Fruit fly (Drosophila melanogaster) whole organism, embryonic: ENCODE results near the gene CG3635.

ENCODE experiments used
- ATbp ChIP-seq: fragments of 200-800 bp; sonication (Bioruptor generic); optimal IDR thresholded peaks from 2 replicates; lab custom pipeline; 2017; ENCODE audit warnings: missing biosample characterization, mild to moderate bottlenecking, missing genetic modification characterization, missing genetic modification reagents
- C15 ChIP-seq: fragments of 200-800 bp; sonication (Bioruptor generic); IDR thresholded peaks from 3 replicates; pipeline ENCODE4 v1.3.6; 2022; ENCODE audit warnings: missing biosample characterization, missing genetic modification characterization
- CG11723 ChIP-seq: fragments of 200-800 bp; sonication (Bioruptor generic); optimal IDR thresholded peaks from 2 replicates; lab custom pipeline; 2017; ENCODE audit warnings: missing biosample characterization, mild to moderate bottlenecking, missing genetic modification characterization
- CG12236 ChIP-seq: fragments of 200-800 bp; sonication (Bioruptor generic); optimal IDR thresholded peaks from 2 replicates; lab custom pipeline; 2016; ENCODE audit warnings: missing biosample characterization, missing genetic modification characterization
- CG1602 ChIP-seq: fragments of 200-800 bp; sonication (Bioruptor generic); optimal IDR thresholded peaks from 3 replicates; lab custom pipeline; 2016; ENCODE audit warnings: missing biosample characterization, missing genetic modification characterization
- CG17385 ChIP-seq: fragments of 200-800 bp; sonication (Bioruptor generic); optimal IDR thresholded peaks from 3 replicates; lab custom pipeline; 2018; ENCODE audit warnings: missing biosample characterization, mild to moderate bottlenecking, missing genetic modification characterization
- CG1832 ChIP-seq: fragments of 200-800 bp; sonication (Bioruptor generic); optimal IDR thresholded peaks from 2 replicates; lab custom pipeline; 2017; ENCODE audit warnings: missing biosample characterization, mild to moderate bottlenecking, missing genetic modification characterization, inconsistent platforms
- CG34224 ChIP-seq: fragments of 200-800 bp; sonication (Bioruptor generic); IDR thresholded peaks from 3 replicates; pipeline ENCODE4 v1.3.6; 2022; ENCODE audit warnings: missing biosample characterization, missing genetic modification characterization; ENCODE audit not compliant: partially characterized antibody
- CG34422 ChIP-seq: fragments of 200-800 bp; sonication (Bioruptor generic); IDR thresholded peaks from 3 replicates; pipeline ENCODE4 v1.3.6; 2022; ENCODE audit warnings: missing biosample characterization, missing genetic modification characterization
- CG3726 ChIP-seq: fragments of 200-800 bp; sonication (Bioruptor generic); IDR thresholded peaks from 3 replicates; pipeline ENCODE4, ENCODE4 v1.3.6; 2022; ENCODE audit warnings: missing biosample characterization, missing genetic modification characterization
- CG3995 ChIP-seq: fragments of 200-800 bp; sonication (Bioruptor generic); optimal IDR thresholded peaks from 3 replicates; lab custom pipeline; 2016; ENCODE audit warnings: missing biosample characterization, missing genetic modification characterization
- CG4404 ChIP-seq: fragments of 200-800 bp; sonication (Bioruptor generic); IDR thresholded peaks from 2 replicates; pipeline ENCODE4 v1.3.6; 2022; ENCODE audit warnings: missing biosample characterization, missing genetic modification characterization
- CG7357 ChIP-seq: fragments of 200-800 bp; sonication (Bioruptor generic); IDR thresholded peaks from 3 replicates; pipeline ENCODE4 v1.3.6; 2022; ENCODE audit warnings: missing biosample characterization, missing genetic modification characterization
- CG7556 ChIP-seq: fragments of 200-800 bp; sonication (Bioruptor generic); optimal IDR thresholded peaks from 2 replicates; lab custom pipeline; 2017; ENCODE audit warnings: missing biosample characterization, mild to moderate bottlenecking, missing genetic modification characterization
- CG8281 ChIP-seq: fragments of 200-800 bp; sonication (Bioruptor generic); optimal IDR thresholded peaks from 2 replicates; lab custom pipeline; 2018; ENCODE audit warnings: missing biosample characterization, mild to moderate bottlenecking, missing genetic modification characterization, moderate library complexity
- CG8944 ChIP-seq: fragments of 200-800 bp; sonication (Bioruptor generic); optimal IDR thresholded peaks from 3 replicates; lab custom pipeline; 2016; ENCODE audit warnings: missing biosample characterization, missing genetic modification characterization
- CG9727 ChIP-seq: fragments of 200-800 bp; sonication (Bioruptor generic); optimal IDR thresholded peaks from 3 replicates; lab custom pipeline; 2017; ENCODE audit warnings: missing biosample characterization, mild to moderate bottlenecking, missing genetic modification characterization
- D19A ChIP-seq: fragments of 200-800 bp; optimal IDR thresholded peaks from 3 replicates; lab custom pipeline; 2019; ENCODE audit warnings: missing biosample characterization, mild to moderate bottlenecking, missing genetic modification characterization, moderate library complexity
- Dad ChIP-seq: fragments of 200-800 bp; sonication (Bioruptor generic); optimal IDR thresholded peaks from 3 replicates; lab custom pipeline; 2016; ENCODE audit warnings: missing biosample characterization, missing genetic modification characterization
- Dll ChIP-seq: fragments of 200-800 bp; sonication (Bioruptor generic); IDR thresholded peaks from 4 replicates; pipeline ENCODE4 v1.3.6; 2022; ENCODE audit warnings: missing biosample characterization, missing genetic modification characterization; ENCODE audit not compliant: partially characterized antibody
- Doc2 ChIP-seq: fragments of 200-800 bp; sonication (Bioruptor generic); IDR thresholded peaks from 2 replicates; pipeline ENCODE4 v1.3.6; 2022; ENCODE audit warnings: missing biosample characterization, missing genetic modification characterization
- Gsc ChIP-seq: fragments of 200-800 bp; sonication (Bioruptor generic); IDR thresholded peaks from 2 replicates; pipeline ENCODE4 v1.3.6; 2022; ENCODE audit warnings: missing biosample characterization, missing genetic modification characterization
- H15 ChIP-seq: fragments of 200-800 bp; sonication (Bioruptor generic); IDR thresholded peaks from 3 replicates; pipeline ENCODE4 v1.3.6; 2022; ENCODE audit warnings: missing biosample characterization, missing genetic modification characterization
- HLH3B ChIP-seq: fragments of 200-800 bp; sonication (Bioruptor generic); IDR thresholded peaks from 2 replicates; pipeline ENCODE4 v1.3.6; 2022; ENCODE audit warnings: missing biosample characterization, missing genetic modification characterization
- HmgD ChIP-seq: fragments of 200-800 bp; sonication (Bioruptor generic); optimal IDR thresholded peaks from 3 replicates; lab custom pipeline; 2016; ENCODE audit warnings: missing biosample characterization, missing genetic modification characterization
- Hmx ChIP-seq: fragments of 200-800 bp; sonication (Bioruptor generic); optimal IDR thresholded peaks from 2 replicates; lab custom pipeline; 2016; ENCODE audit warnings: missing biosample characterization, missing genetic modification characterization
- Hr78 ChIP-seq, 2 experiments: fragments of 200-800 bp in 1 of 2; fragments of >200 bp in 1 of 2; sonication (Bioruptor generic) in 1 of 2; optimal IDR thresholded peaks; 2 replicates each; lab custom pipeline; 2017 to 2019; ENCODE audit warnings: missing biosample characterization in 2 of 2, missing genetic modification characterization in 2 of 2, mild to moderate bottlenecking in 1 of 2, moderate library complexity in 1 of 2
- NC2α ChIP-seq: fragments of 200-800 bp; sonication (Bioruptor generic); optimal IDR thresholded peaks from 2 replicates; lab custom pipeline; 2016; ENCODE audit warnings: missing biosample characterization, missing genetic modification characterization
- TFAM ChIP-seq: fragments of 200-800 bp; sonication (Bioruptor generic); optimal IDR thresholded peaks from 2 replicates; lab custom pipeline; 2017; ENCODE audit warnings: missing biosample characterization, missing genetic modification characterization, inconsistent platforms
- Usf ChIP-seq: fragments of 200-800 bp; sonication (Bioruptor generic); optimal IDR thresholded peaks from 2 replicates; lab custom pipeline; 2017; ENCODE audit warnings: missing genotype, missing biosample characterization, missing genetic modification characterization
- ab ChIP-seq: fragments of 200-800 bp; sonication (Bioruptor generic); optimal IDR thresholded peaks from 2 replicates; lab custom pipeline; 2016; ENCODE audit warnings: missing biosample characterization, missing genetic modification characterization
- al ChIP-seq: fragments of 200-800 bp; sonication (Bioruptor generic); IDR thresholded peaks from 2 replicates; pipeline ENCODE4 v1.3.6; 2022; ENCODE audit warnings: missing biosample characterization, missing genetic modification characterization
- bab2 ChIP-seq: fragments of 200-800 bp; sonication (Bioruptor generic); optimal IDR thresholded peaks from 2 replicates; lab custom pipeline; 2016; ENCODE audit warnings: missing biosample characterization, missing genetic modification characterization
- bcd ChIP-seq: fragments of 200-800 bp; sonication (Bioruptor generic); optimal IDR thresholded peaks from 2 replicates; lab custom pipeline; 2017; ENCODE audit warnings: missing biosample characterization, mild to moderate bottlenecking, missing genetic modification characterization
- chinmo ChIP-seq: fragments of 200-800 bp; sonication (Bioruptor generic); IDR thresholded peaks from 4 replicates; pipeline ENCODE4 v1.3.6; 2022; ENCODE audit warnings: missing biosample characterization, missing genetic modification characterization; ENCODE audit not compliant: partially characterized antibody
- crp ChIP-seq, 2 experiments: fragments of 200-800 bp; sonication (Bioruptor generic); optimal IDR thresholded peaks; 2 replicates in 1 of 2; 3 replicates in 1 of 2; lab custom pipeline; 2017; ENCODE audit warnings: missing biosample characterization in 2 of 2, missing genetic modification characterization in 2 of 2, mild to moderate bottlenecking in 1 of 2, moderate library complexity in 1 of 2
- da ChIP-seq: fragments of 200-800 bp; sonication (Bioruptor generic); optimal IDR thresholded peaks from 2 replicates; lab custom pipeline; 2016; ENCODE audit warnings: missing biosample characterization, missing genetic modification characterization
- esg ChIP-seq: fragments of 200-800 bp; sonication (Bioruptor generic); conservative IDR thresholded peaks from 2 replicates; pipeline ENCODE4 v1.3.6; 2022; ENCODE audit warnings: missing biosample characterization, missing genetic modification characterization
- eyg ChIP-seq: fragments of 200-800 bp; sonication (Bioruptor generic); optimal IDR thresholded peaks from 3 replicates; lab custom pipeline; 2016; ENCODE audit warnings: missing biosample characterization, missing genetic modification characterization
- fd102C ChIP-seq: fragments of 200-800 bp; sonication (Bioruptor generic); optimal IDR thresholded peaks from 2 replicates; lab custom pipeline; 2018; ENCODE audit warnings: missing biosample characterization, mild to moderate bottlenecking, missing genetic modification characterization, moderate library complexity
- fd64A ChIP-seq: fragments of 200-800 bp; sonication (Bioruptor generic); optimal IDR thresholded peaks from 3 replicates; lab custom pipeline; 2018; ENCODE audit warnings: missing biosample characterization, mild to moderate bottlenecking, missing genetic modification characterization
- gcm ChIP-seq: fragments of 200-800 bp; sonication (Bioruptor generic); optimal IDR thresholded peaks from 2 replicates; lab custom pipeline; 2019; ENCODE audit warnings: missing biosample characterization, mild to moderate bottlenecking, missing genetic modification characterization, moderate library complexity
- hkb ChIP-seq, 2 experiments: fragments of 200-800 bp in 1 of 2; fragments of >200 bp in 1 of 2; sonication (Bioruptor generic) in 1 of 2; IDR thresholded peaks in 1 of 2; optimal IDR thresholded peaks in 1 of 2; 2 replicates each; pipeline versions ENCODE4 v1.3.6 to Lab custom; 2017 to 2022; ENCODE audit warnings: missing biosample characterization in 1 of 2, missing genetic modification characterization in 1 of 2
- nau ChIP-seq: fragments of 200-800 bp; sonication (Bioruptor generic); optimal IDR thresholded peaks from 3 replicates; lab custom pipeline; 2017; ENCODE audit warnings: missing biosample characterization, mild to moderate bottlenecking, missing genetic modification characterization, missing genetic modification reagents
- nerfin-1 ChIP-seq: fragments of 200-800 bp; sonication (Bioruptor generic); optimal IDR thresholded peaks from 3 replicates; lab custom pipeline; 2019; ENCODE audit warnings: missing biosample characterization, mild to moderate bottlenecking, missing genetic modification characterization, moderate library complexity
- pnt ChIP-seq: fragments of 200-800 bp; sonication (Bioruptor generic); optimal IDR thresholded peaks from 3 replicates; lab custom pipeline; 2016; ENCODE audit warnings: missing biosample characterization, missing genetic modification characterization
- slou ChIP-seq: fragments of 200-800 bp; sonication (Bioruptor generic); optimal IDR thresholded peaks from 3 replicates; lab custom pipeline; 2016; ENCODE audit warnings: missing biosample characterization, missing genetic modification characterization
- sna ChIP-seq: fragments of 200-800 bp; sonication (Bioruptor generic); IDR thresholded peaks from 2 replicates; pipeline ENCODE4 v1.3.6; 2022; ENCODE audit warnings: missing biosample characterization, missing genetic modification characterization; ENCODE audit not compliant: partially characterized antibody
- so ChIP-seq: fragments of 200-800 bp; sonication (Bioruptor generic); IDR thresholded peaks from 3 replicates; pipeline ENCODE4 v1.3.6; 2022; ENCODE audit warnings: missing biosample characterization, missing genetic modification characterization
- sug ChIP-seq: fragments of 200-800 bp; optimal IDR thresholded peaks from 2 replicates; lab custom pipeline; 2019; ENCODE audit warnings: missing biosample characterization, mild to moderate bottlenecking, missing genetic modification characterization, moderate library complexity
- ttk ChIP-seq: fragments of 200-800 bp; sonication (Bioruptor generic); IDR thresholded peaks from 2 replicates; pipeline ENCODE4 v2.1.2; 2022; ENCODE audit warnings: missing biosample characterization, missing genetic modification characterization

CG3635 gene

dm6 chr2L:22131171-22131675, 44.0 kb upstream of the CG3635 start, which contains the start of gene CG42748 (continued):
- TF ChIP-seq Doc2 (GFP tag; lab: Robert Waterston, UW) (no peak), CG1832 (GFP tag; lab: Kevin White, UChicago) (no peak), fd102C (GFP tag; lab: Kevin White, UChicago) (no peak), sna (peak; percentile 57; the same call in 1 of the 2 replicates), ab (GFP tag; lab: Kevin White, UChicago) (no peak), da (no peak), CG7357 (GFP tag; lab: Robert Waterston, UW) (peak; percentile 82), ttk (GFP tag; lab: Robert Waterston, UW) (no peak), eyg (GFP tag; lab: Kevin White, UChicago) (no peak), CG8944 (GFP tag; lab: Kevin White, UChicago) (no peak), HmgD (GFP tag; lab: Kevin White, UChicago) (no peak), H15 (no peak), ATbp (GFP tag; lab: Kevin White, UChicago) (no peak), Dll (GFP tag; lab: Robert Waterston, UW) (0 out of 4 replicates have a peak, but pooled peaks have one; percentile 36), CG12236 (no peak), C15 (GFP tag; lab: Robert Waterston, UW) (no peak), CG9727 (GFP tag; lab: Kevin White, UChicago) (no peak), Dad (GFP tag; lab: Kevin White, UChicago) (no peak), D19A (tag; lab: Kevin White, UChicago) (no peak), fd64A (GFP tag; lab: Kevin White, UChicago) (no peak), chinmo (GFP tag; lab: Robert Waterston, UW) (no peak), CG7556 (GFP tag; lab: Kevin White, UChicago) (no peak), CG34224 (no peak), hkb (optimal IDR thresholded peaks at IDR 0.05; lab: Kevin White, UChicago) (no peak), hkb (GFP tag; IDR thresholded peaks at IDR 0.05; lab: Robert Waterston, UW) (no peak), CG3995 (GFP tag; lab: Kevin White, UChicago) (peak; percentile 65), crp (GFP tag; optimal IDR thresholded peaks at IDR 0.05; lab: Kevin White, UChicago) (no peak), CG8281 (tag; lab: Kevin White, UChicago) (no peak), CG3726 (GFP tag; lab: Robert Waterston, UW) (no peak), Gsc (no peak), nerfin-1 (no peak), al (GFP tag; lab: Robert Waterston, UW) (no peak), slou (GFP tag; lab: Kevin White, UChicago) (no peak), Usf (GFP tag; lab: Kevin White, UChicago) (no peak), Hr78 (GFP tag; optimal IDR thresholded peaks at IDR 0.05; lab: Kevin White, UChicago) (no peak), sug (tag; lab: Kevin White, UChicago) (peak; percentile 59), NC2α (GFP tag; lab: Kevin White, UChicago) (no peak), bab2 (GFP tag; lab: Kevin White, UChicago) (no peak), HLH3B (GFP tag; lab: Robert Waterston, UW) (no peak), nau (GFP tag; lab: Kevin White, UChicago) (no peak), CG1602 (GFP tag; lab: Kevin White, UChicago) (no peak), CG11723 (peak; percentile 77), CG17385 (GFP tag; lab: Kevin White, UChicago) (no peak), CG34422 (GFP tag; lab: Robert Waterston, UW) (no peak), pnt (GFP tag; lab: Kevin White, UChicago) (no peak), gcm (no peak), bcd (GFP tag; lab: Kevin White, UChicago) (no peak), TFAM (no peak), so (GFP tag; lab: Robert Waterston, UW) (no peak), Hmx (GFP tag; lab: Kevin White, UChicago) (no peak), CG4404 (GFP tag; lab: Robert Waterston, UW) (no peak), esg (GFP tag; lab: Robert Waterston, UW) (no peak)
